Fruit fly (Drosophila melanogaster) whole organism, wandering third instar larva: Measurements from ENCODE around the gene CG31909.

ENCODE experiments used
- CG32264 ChIP-seq: fragments of 200-800 bp; sonication (Bioruptor generic); optimal IDR thresholded peaks from 2 replicates; lab custom pipeline; 2016; ENCODE audit warnings: missing biosample characterization, missing genetic modification characterization
- Hr83 ChIP-seq: fragments of 200-300 bp; sonication (Bioruptor generic); optimal IDR thresholded peaks from 2 replicates; lab custom pipeline; 2016; ENCODE audit warnings: missing biosample characterization, mild to moderate bottlenecking, missing genetic modification characterization, moderate library complexity; ENCODE audit not compliant: poor library complexity, severe bottlenecking
- Myc ChIP-seq: fragments of >200 bp; optimal IDR thresholded peaks from 2 replicates; lab custom pipeline; 2017
- OdsH ChIP-seq: fragments of 200-800 bp; sonication (Bioruptor generic); optimal IDR thresholded peaks from 2 replicates; lab custom pipeline; 2016; ENCODE audit warnings: missing biosample characterization, mild to moderate bottlenecking, missing genetic modification characterization
- Sp1 ChIP-seq: fragments of 200-800 bp; sonication (Bioruptor generic); optimal IDR thresholded peaks from 3 replicates; lab custom pipeline; 2019; ENCODE audit warnings: missing biosample characterization, mild to moderate bottlenecking, missing genetic modification characterization, moderate library complexity
- dl ChIP-seq, 2 experiments: fragments of 175-275, 200-275 bp in 1 of 2; fragments of 200-275 bp in 1 of 2; sonication (Bioruptor generic); optimal IDR thresholded peaks; lab custom pipeline; 2018; ENCODE audit warnings: mild to moderate bottlenecking in 2 of 2, missing biosample characterization in 2 of 2, missing genetic modification characterization in 2 of 2, moderate library complexity in 2 of 2; ENCODE audit not compliant: partially characterized antibody in 2 of 2, insufficient read depth in 1 of 2
- foxo ChIP-seq, 2 experiments: fragments of 200-800 bp; sonication (Bioruptor generic); optimal IDR thresholded peaks; 2 replicates in 1 of 2; 3 replicates in 1 of 2; lab custom pipeline; 2016 to 2017; ENCODE audit warnings: missing biosample characterization in 2 of 2, missing genetic modification characterization in 2 of 2
- psq ChIP-seq: fragments of 200-800 bp; sonication (Bioruptor generic); optimal IDR thresholded peaks from 3 replicates; lab custom pipeline; 2017; ENCODE audit warnings: missing biosample characterization, mild to moderate bottlenecking, missing genetic modification characterization, moderate library complexity
- tai ChIP-seq: sonication (Bioruptor generic); optimal IDR thresholded peaks from 2 replicates; lab custom pipeline; 2016; ENCODE audit warnings: missing biosample characterization, missing genetic modification characterization

DNA sequence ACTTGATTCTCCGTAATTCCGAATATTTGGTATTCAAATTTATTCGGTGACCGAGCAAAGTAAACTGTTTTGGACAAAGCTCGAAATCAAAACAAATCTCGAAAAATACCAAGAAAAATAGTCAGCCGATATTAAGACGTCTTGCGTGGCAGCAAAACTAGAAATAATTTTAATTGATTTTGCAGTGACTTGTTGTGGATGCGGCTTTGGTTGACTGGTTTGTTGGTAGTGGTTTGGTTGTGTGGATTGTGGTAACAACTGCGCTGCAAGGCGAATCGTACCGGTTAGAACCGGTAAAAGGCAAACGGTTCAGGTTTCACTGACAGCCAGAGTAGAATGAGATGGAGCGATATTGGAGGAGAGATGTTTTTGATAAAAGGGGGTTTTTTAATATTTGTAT, 15.8 kb upstream of the CG31909 start:
- TF ChIP-seq OdsH (GFP tag; lab: Kevin White, UChicago), result no peak
- no peak for TF ChIP-seq psq
- TF ChIP-seq tai (GFP tag; lab: Kevin White, UChicago), result no peak
- no peak for TF ChIP-seq Sp1 (GFP tag; lab: Kevin White, UChicago)
- TF ChIP-seq CG32264, result no peak
- no peak for TF ChIP-seq dl (GFP tag; optimal IDR thresholded peaks at IDR 0.05; lab: Kevin White, UChicago; ENCODE audit: insufficient read depth in 1 of 2, partially characterized antibody in 2 of 2)
- no peak for TF ChIP-seq Myc
- TF ChIP-seq foxo (GFP tag; optimal IDR thresholded peaks at IDR 0.05; lab: Kevin White, UChicago), result no peak
- TF ChIP-seq Hr83 (GFP tag; lab: Kevin White, UChicago), result no peak
